Worm (Caenorhabditis elegans) whole organism, early embryonic: ENCODE data around the gene C10E2.5.

Experiments
- B0310.2 ChIP-seq: sonication (generic microtip); optimal IDR thresholded peaks from 2 replicates; lab custom pipeline; 2016; ENCODE audit warnings: mild to moderate bottlenecking, missing genetic modification characterization, missing compliant biosample characterization
- ceh-36 ChIP-seq: sonication (generic microtip); optimal IDR thresholded peaks from 2 replicates; lab custom pipeline; 2016; ENCODE audit warnings: missing genetic modification characterization, inconsistent platforms, missing compliant biosample characterization
- pes-1 ChIP-seq: fragments of 200-800 bp; sonication (Bioruptor generic); IDR thresholded peaks from 2 replicates; pipeline ENCODE4 v1.3.6; 2022; ENCODE audit warnings: missing genetic modification reagents, missing genetic modification characterization, missing compliant biosample characterization
- scrt-1 ChIP-seq: fragments of 200-800 bp; sonication (Bioruptor generic); IDR thresholded peaks from 2 replicates; pipeline ENCODE4 v1.3.6; 2022; ENCODE audit warnings: missing genetic modification characterization, missing compliant biosample characterization
- tbx-37 ChIP-seq: fragments of 200-800 bp; sonication (Bioruptor generic); conservative IDR thresholded peaks from 2 replicates; pipeline ENCODE4 v1.3.6; 2022; ENCODE audit warnings: missing genetic modification reagents, missing genetic modification characterization, missing compliant biosample characterization
- tra-4 ChIP-seq: sonication (generic microtip); optimal IDR thresholded peaks from 2 replicates; lab custom pipeline; 2017; ENCODE audit warnings: missing genetic modification characterization, missing compliant biosample characterization

DNA sequence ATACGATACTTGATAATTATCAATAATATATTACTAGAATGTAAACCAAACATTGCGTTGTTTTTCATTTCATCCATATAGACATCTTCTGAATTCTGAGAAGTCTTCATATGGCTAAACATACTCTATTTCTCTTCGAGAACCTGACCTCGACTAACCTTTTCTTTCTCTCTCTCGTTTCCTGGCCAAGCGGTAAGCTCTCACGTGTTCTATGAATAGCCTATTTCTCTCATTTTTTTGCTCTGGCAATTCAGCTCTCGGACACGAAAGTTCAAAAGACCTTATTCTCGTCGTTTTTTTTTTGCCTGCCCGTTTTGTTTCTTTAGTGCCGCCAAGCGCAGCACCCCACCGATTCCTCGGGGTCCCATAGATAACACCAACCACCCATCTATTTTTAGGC lies 16.9 kb downstream of the C10E2.5 start:
- no peak for TF ChIP-seq tra-4 (tag; lab: Kevin White, UChicago)
- TF ChIP-seq scrt-1 (GFP tag; lab: Robert Waterston, UW), result no peak
- TF ChIP-seq tbx-37 (GFP tag; lab: Robert Waterston, UW), result no peak
- no peak for TF ChIP-seq B0310.2 (tag; lab: Kevin White, UChicago)
- TF ChIP-seq pes-1 (GFP tag; lab: Robert Waterston, UW), result no peak
- TF ChIP-seq ceh-36 (tag; lab: Kevin White, UChicago), result no peak
